Worm (Caenorhabditis elegans) whole organism, L4 larva: ENCODE results near the gene wrt-4.

Source experiments
- T20F7.1 ChIP-seq: fragments of 200-800 bp; sonication (Bioruptor generic); optimal IDR thresholded peaks from 2 replicates; lab custom pipeline; 2018; ENCODE audit warnings: mild to moderate bottlenecking, missing genetic modification characterization, missing compliant biosample characterization
- T26A8.4 ChIP-seq: fragments of 200-800 bp; sonication (Bioruptor generic); IDR thresholded peaks from 2 replicates; pipeline ENCODE4 v1.3.6; 2022; ENCODE audit warnings: missing genetic modification characterization, missing compliant biosample characterization
- Y75B8A.6 ChIP-seq: fragments of 200-800 bp; sonication (Bioruptor generic); IDR thresholded peaks from 2 replicates; pipeline ENCODE4 v1.3.6; 2022; ENCODE audit warnings: missing genetic modification reagents, missing genetic modification characterization, missing compliant biosample characterization
- ZK337.2 ChIP-seq: fragments of 200-800 bp; sonication (Bioruptor generic); IDR thresholded peaks from 2 replicates; pipeline ENCODE4 v1.3.6; 2022; ENCODE audit warnings: missing genetic modification reagents, missing genetic modification characterization, missing compliant biosample characterization
- ZK546.5 ChIP-seq, 2 experiments: sonication (generic microtip); optimal IDR thresholded peaks; 2 replicates each; lab custom pipeline; 2017; ENCODE audit warnings: missing biosample characterization in 2 of 2, missing genetic modification characterization in 2 of 2
- ama-1 ChIP-seq: fragments of 150-350 bp; optimal IDR thresholded peaks from 2 replicates; lab custom pipeline; 2014; ENCODE audit warnings: inconsistent platforms, mixed read lengths
- arid-1 ChIP-seq: fragments of 200-800 bp; sonication (Bioruptor generic); conservative IDR thresholded peaks from 2 replicates; pipeline ENCODE4 v1.3.6; 2022; ENCODE audit warnings: missing genetic modification reagents, missing genetic modification characterization, missing compliant biosample characterization
- ceh-28 ChIP-seq: fragments of 150-350 bp; optimal IDR thresholded peaks from 2 replicates; lab custom pipeline; 2014; ENCODE audit warnings: missing biosample characterization, missing genetic modification reagents, missing genetic modification characterization
- ceh-44 ChIP-seq: fragments of 200-800 bp; sonication (Bioruptor generic); IDR thresholded peaks from 2 replicates; pipeline ENCODE4 v1.3.6; 2022; ENCODE audit warnings: missing genetic modification reagents, missing genetic modification characterization, missing compliant biosample characterization
- ceh-62 ChIP-seq: sonication (generic microtip); optimal IDR thresholded peaks from 2 replicates; lab custom pipeline; 2017; ENCODE audit warnings: missing biosample characterization, missing genetic modification characterization
- ces-1 ChIP-seq: fragments of 150-350 bp; sonication (generic microtip); optimal IDR thresholded peaks from 4 replicates; lab custom pipeline; 2014; ENCODE audit warnings: missing biosample characterization, missing genetic modification reagents, missing genetic modification characterization
- ctbp-1 ChIP-seq: fragments of 200-800 bp; sonication (Bioruptor generic); IDR thresholded peaks from 2 replicates; pipeline ENCODE4 v1.3.6; 2022; ENCODE audit warnings: missing genetic modification reagents, missing genetic modification characterization, missing compliant biosample characterization
- daf-16 ChIP-seq, 3 experiments: sonication (generic microtip); optimal IDR thresholded peaks; 2 replicates each; lab custom pipeline; 2016 to 2017; ENCODE audit warnings: missing genetic modification characterization in 3 of 3, missing genetic modification reagents in 3 of 3, mild to moderate bottlenecking in 2 of 3, missing compliant biosample characterization in 2 of 3, missing biosample characterization in 1 of 3, moderate library complexity in 1 of 3
- daf-8 ChIP-seq: fragments of 200-800 bp; sonication (Bioruptor generic); IDR thresholded peaks from 2 replicates; pipeline ENCODE4 v1.3.6; 2022; ENCODE audit warnings: missing genetic modification characterization, missing compliant biosample characterization
- dmd-6 ChIP-seq: fragments of 200-800 bp; sonication (Bioruptor generic); IDR thresholded peaks from 2 replicates; pipeline ENCODE4 v1.3.6; 2022; ENCODE audit warnings: missing genetic modification reagents, missing genetic modification characterization, missing compliant biosample characterization
- dmd-8 ChIP-seq: fragments of 200-800 bp; sonication (Bioruptor generic); IDR thresholded peaks from 2 replicates; pipeline ENCODE4 v1.3.6; 2022; ENCODE audit warnings: missing genetic modification characterization, missing compliant biosample characterization
- dmd-9 ChIP-seq: fragments of 200-800 bp; sonication (Bioruptor generic); IDR thresholded peaks from 2 replicates; pipeline ENCODE4 v1.3.6; 2022; ENCODE audit warnings: missing genetic modification reagents, missing genetic modification characterization, missing compliant biosample characterization
- duxl-1 ChIP-seq: sonication (generic microtip); optimal IDR thresholded peaks from 2 replicates; lab custom pipeline; 2016; ENCODE audit warnings: mild to moderate bottlenecking, missing genetic modification characterization, moderate library complexity, missing compliant biosample characterization; ENCODE audit not compliant: poor library complexity
- dve-1 ChIP-seq: sonication (generic microtip); optimal IDR thresholded peaks from 2 replicates; lab custom pipeline; 2017; ENCODE audit warnings: antibody characterized with exemption, mild to moderate bottlenecking, missing genetic modification characterization, missing compliant biosample characterization; ENCODE audit not compliant: insufficient read depth
- egl-27 ChIP-seq: sonication (generic microtip); optimal IDR thresholded peaks from 3 replicates; lab custom pipeline; 2017; ENCODE audit warnings: missing biosample characterization, missing genetic modification reagents, missing genetic modification characterization
- egl-43 ChIP-seq: fragments of 200-800 bp; sonication (Bioruptor generic); IDR thresholded peaks from 2 replicates; pipeline ENCODE4 v1.3.6; 2022; ENCODE audit warnings: missing genetic modification reagents, missing genetic modification characterization, missing compliant biosample characterization
- fkh-10 ChIP-seq: fragments of 150-350 bp; optimal IDR thresholded peaks from 2 replicates; lab custom pipeline; 2014; ENCODE audit warnings: missing biosample characterization, missing genetic modification reagents, missing genetic modification characterization
- fos-1 ChIP-seq: fragments of 150-350 bp; optimal IDR thresholded peaks from 2 replicates; lab custom pipeline; 2014; ENCODE audit warnings: missing biosample characterization, missing genetic modification characterization
- hmg-1.1 ChIP-seq: fragments of 200-800 bp; sonication (Bioruptor generic); IDR thresholded peaks from 2 replicates; pipeline ENCODE4 v1.3.6; 2022; ENCODE audit warnings: missing genetic modification reagents, missing genetic modification characterization, missing compliant biosample characterization
- lin-13 ChIP-seq: fragments of 150-350 bp; optimal IDR thresholded peaks from 2 replicates; lab custom pipeline; 2014; ENCODE audit warnings: missing biosample characterization, missing genetic modification reagents, missing genetic modification characterization
- lin-15B ChIP-seq: fragments of 150-350 bp; sonication (generic microtip); optimal IDR thresholded peaks from 3 replicates; lab custom pipeline; 2014; ENCODE audit warnings: missing biosample characterization, missing genetic modification characterization
- lin-29 ChIP-seq: fragments of 200-800 bp; sonication (Bioruptor generic); IDR thresholded peaks from 2 replicates; pipeline ENCODE4 v1.3.6; 2022; ENCODE audit warnings: missing genetic modification reagents, missing genetic modification characterization, missing compliant biosample characterization
- lin-38 ChIP-seq: fragments of 200-800 bp; sonication (Bioruptor generic); IDR thresholded peaks from 2 replicates; pipeline ENCODE4 v1.3.6; 2022; ENCODE audit warnings: missing genetic modification reagents, missing genetic modification characterization, missing compliant biosample characterization
- lir-3 ChIP-seq: sonication (generic microtip); optimal IDR thresholded peaks from 2 replicates; lab custom pipeline; 2016; ENCODE audit warnings: mild to moderate bottlenecking, missing genetic modification characterization, missing compliant biosample characterization
- lsy-2 ChIP-seq, 2 experiments: fragments of 150-350 bp in 1 of 2; sonication (generic microtip) in 1 of 2; optimal IDR thresholded peaks; 2 replicates each; lab custom pipeline; 2014 to 2017; ENCODE audit warnings: missing biosample characterization in 2 of 2, missing genetic modification characterization in 2 of 2
- madf-5 ChIP-seq, 2 experiments: fragments of 200-800 bp; sonication (Bioruptor generic); IDR thresholded peaks; 2 replicates each; pipeline ENCODE4 v1.3.6; 2022; ENCODE audit warnings: missing compliant biosample characterization in 2 of 2, missing genetic modification characterization in 2 of 2
- madf-9 ChIP-seq: fragments of 200-800 bp; sonication (Bioruptor generic); conservative IDR thresholded peaks from 2 replicates; pipeline ENCODE4 v1.3.6; 2022; ENCODE audit warnings: missing genetic modification reagents, missing genetic modification characterization, missing compliant biosample characterization
- mdl-1 ChIP-seq, 2 experiments: fragments of 150-350 bp in 1 of 2; sonication (generic microtip) in 1 of 2; optimal IDR thresholded peaks; 2 replicates each; lab custom pipeline; 2014 to 2017; ENCODE audit warnings: missing biosample characterization in 2 of 2, missing genetic modification characterization in 2 of 2
- mdt-29 ChIP-seq: fragments of 200-800 bp; sonication (Bioruptor generic); IDR thresholded peaks from 2 replicates; pipeline ENCODE4 v1.3.6; 2022; ENCODE audit warnings: missing genetic modification reagents, missing genetic modification characterization, missing compliant biosample characterization
- mes-2 ChIP-seq: sonication (generic microtip); optimal IDR thresholded peaks from 2 replicates; lab custom pipeline; 2016; ENCODE audit warnings: missing genotype, mild to moderate bottlenecking, missing genetic modification characterization, missing compliant biosample characterization; ENCODE audit not compliant: poor library complexity, severe bottlenecking
- mxl-3 ChIP-seq: fragments of 200-800 bp; sonication (Bioruptor generic); optimal IDR thresholded peaks from 2 replicates; lab custom pipeline; 2018; ENCODE audit warnings: mild to moderate bottlenecking, missing genetic modification characterization, missing compliant biosample characterization
- nhr-10 ChIP-seq: fragments of 150-350 bp; optimal IDR thresholded peaks from 2 replicates; lab custom pipeline; 2014; ENCODE audit warnings: missing biosample characterization, missing genetic modification characterization
- nhr-28 ChIP-seq: fragments of 150-350 bp; optimal IDR thresholded peaks from 2 replicates; lab custom pipeline; 2014; ENCODE audit warnings: missing biosample characterization, missing genetic modification characterization
- nhr-48 ChIP-seq: sonication (generic microtip); optimal IDR thresholded peaks from 2 replicates; lab custom pipeline; 2016; ENCODE audit warnings: mild to moderate bottlenecking, missing genetic modification characterization, missing compliant biosample characterization
- nhr-77 ChIP-seq: fragments of 150-350 bp; optimal IDR thresholded peaks from 2 replicates; lab custom pipeline; 2014; ENCODE audit warnings: missing biosample characterization, missing genetic modification characterization
- pqm-1 ChIP-seq: sonication (generic microtip); optimal IDR thresholded peaks from 2 replicates; lab custom pipeline; 2017; ENCODE audit warnings: missing biosample characterization, missing genetic modification characterization
- set-16 ChIP-seq: fragments of 200-800 bp; sonication (Bioruptor generic); IDR thresholded peaks from 2 replicates; pipeline ENCODE4 v1.3.6; 2022; ENCODE audit warnings: missing genetic modification reagents, missing genetic modification characterization, missing compliant biosample characterization
- snpc-1.2 ChIP-seq: fragments of 200-800 bp; sonication (Bioruptor generic); IDR thresholded peaks from 2 replicates; pipeline ENCODE4 v1.3.6; 2022; ENCODE audit warnings: missing genetic modification reagents, missing genetic modification characterization, missing compliant biosample characterization
- spr-3 ChIP-seq: fragments of 200-800 bp; sonication (Bioruptor generic); optimal IDR thresholded peaks from 2 replicates; lab custom pipeline; 2018; ENCODE audit warnings: mild to moderate bottlenecking, missing genetic modification characterization, missing compliant biosample characterization
- tag-97 ChIP-seq: fragments of 200-800 bp; sonication (Bioruptor generic); IDR thresholded peaks from 2 replicates; pipeline ENCODE4 v1.3.6; 2022; ENCODE audit warnings: missing genetic modification characterization, missing compliant biosample characterization
- unc-130 ChIP-seq: sonication (generic microtip); optimal IDR thresholded peaks from 2 replicates; lab custom pipeline; 2016; ENCODE audit warnings: missing genetic modification reagents, missing genetic modification characterization, missing compliant biosample characterization
- unc-62 ChIP-seq, 3 experiments: fragments of 150-350 bp in 1 of 3; sonication (generic microtip); optimal IDR thresholded peaks in 2 of 3; peaks in 1 of 3; 1 replicate in 1 of 3; 2 replicates in 2 of 3; lab custom pipeline; 2014 to 2017; ENCODE audit warnings: missing biosample characterization in 3 of 3, missing genetic modification characterization in 3 of 3, missing genetic modification reagents in 3 of 3, missing genotype in 1 of 3
- zag-1 ChIP-seq: fragments of 150-350 bp; optimal IDR thresholded peaks from 2 replicates; lab custom pipeline; 2014; ENCODE audit warnings: missing biosample characterization, missing genetic modification characterization
- zfp-2 ChIP-seq: sonication (generic microtip); optimal IDR thresholded peaks from 2 replicates; lab custom pipeline; 2016; ENCODE audit warnings: mild to moderate bottlenecking, missing genetic modification characterization, missing compliant biosample characterization
- zip-2 ChIP-seq: fragments of 150-350 bp; optimal IDR thresholded peaks from 2 replicates; lab custom pipeline; 2014; ENCODE audit warnings: missing biosample characterization, missing genetic modification characterization
- ztf-7 ChIP-seq: fragments of 150-350 bp; optimal IDR thresholded peaks from 2 replicates; lab custom pipeline; 2014; ENCODE audit warnings: missing biosample characterization, missing genetic modification characterization

Gene wrt-4

ce11 chrX:15724994-15725393 lies 32.1 kb downstream of the wrt-4 start:
- TF ChIP-seq ces-1 (GFP tag; lab: Kevin White, UChicago) (no peak), arid-1 (GFP tag; lab: Robert Waterston, UW) (no peak), nhr-10 (no peak), zag-1 (tag; lab: Kevin White, UChicago) (no peak), madf-5 (GFP tag; IDR thresholded peaks at IDR 0.05; lab: Robert Waterston, UW) (no peak), ZK546.5 (tag; optimal IDR thresholded peaks at IDR 0.05; lab: Kevin White, UChicago) (no peak), madf-9 (peak; percentile 39; the same call in 1 of the 2 replicates), unc-62 (GFP tag; optimal IDR thresholded peaks at IDR 0.05 in 1 of 2; lab: Kevin White, UChicago) (no peak), unc-62 (tag; optimal IDR thresholded peaks at IDR 0.05; lab: Kevin White, UChicago) (no peak), Y75B8A.6 (GFP tag; lab: Robert Waterston, UW) (no peak), daf-16 (GFP tag; optimal IDR thresholded peaks at IDR 0.05; lab: Kevin White, UChicago) (no peak), daf-16 (tag; optimal IDR thresholded peaks at IDR 0.05; lab: Kevin White, UChicago) (peak; percentile 56), ctbp-1 (GFP tag; lab: Robert Waterston, UW) (no peak), tag-97 (GFP tag; lab: Robert Waterston, UW) (no peak), dve-1 (peak; percentile 52), egl-27 (no peak), mxl-3 (GFP tag; lab: Kevin White, UChicago) (peak; percentile 29), egl-43 (GFP tag; lab: Robert Waterston, UW) (no peak), lin-38 (no peak), lin-13 (GFP tag; lab: Kevin White, UChicago) (peak; percentile 45), lir-3 (no peak), dmd-6 (no peak), zfp-2 (no peak), ZK337.2 (no peak), set-16 (GFP tag; lab: Robert Waterston, UW) (no peak), ztf-7 (no peak), ceh-62 (tag; lab: Kevin White, UChicago) (no peak), T26A8.4 (GFP tag; lab: Robert Waterston, UW) (no peak), hmg-1.1 (peak; percentile 66), ceh-44 (no peak), mes-2 (tag; lab: Kevin White, UChicago) (peak; percentile 86), ama-1 (lab: Kevin White, UChicago) (no peak), T20F7.1 (GFP tag; lab: Kevin White, UChicago) (no peak), nhr-28 (peak; percentile 44), dmd-8 (no peak), zip-2 (tag; lab: Kevin White, UChicago) (no peak), unc-130 (GFP tag; lab: Kevin White, UChicago) (no peak), duxl-1 (tag; lab: Kevin White, UChicago) (peak; percentile 24), ceh-28 (tag; lab: Kevin White, UChicago) (no peak), fos-1 (tag; lab: Kevin White, UChicago) (no peak), spr-3 (no peak), lin-29 (GFP tag; lab: Robert Waterston, UW) (no peak), nhr-77 (no peak), nhr-48 (no peak), mdl-1 (tag; optimal IDR thresholded peaks at IDR 0.05; lab: Kevin White, UChicago) (peak in 1 of 2 experiments; percentile 46), snpc-1.2 (no peak), lsy-2 (tag; optimal IDR thresholded peaks at IDR 0.05; lab: Kevin White, UChicago) (no peak), daf-8 (no peak), pqm-1 (tag; lab: Kevin White, UChicago) (no peak), dmd-9 (no peak), fkh-10 (GFP tag; lab: Kevin White, UChicago) (no peak), lin-15B (tag; lab: Kevin White, UChicago) (peak; percentile 63), mdt-29 (GFP tag; lab: Robert Waterston, UW) (no peak)
